Worm (Caenorhabditis elegans) whole organism, late embryonic: Measurements from ENCODE around the gene lpl-1.

Experiments used
- F13H6.1 ChIP-seq: sonication (generic microtip); optimal IDR thresholded peaks from 2 replicates; lab custom pipeline; 2016; ENCODE audit warnings: missing genetic modification characterization, missing compliant biosample characterization
- T23F11.4 ChIP-seq: fragments of 200-800 bp; sonication (Bioruptor generic); optimal IDR thresholded peaks from 2 replicates; lab custom pipeline; 2018; ENCODE audit warnings: mild to moderate bottlenecking, missing genetic modification characterization, missing compliant biosample characterization
- ama-1 ChIP-seq: fragments of 150-350 bp; optimal IDR thresholded peaks from 2 replicates; lab custom pipeline; 2014
- elt-2 ChIP-seq: sonication (generic microtip); optimal IDR thresholded peaks from 2 replicates; lab custom pipeline; 2016; ENCODE audit warnings: missing genetic modification reagents, missing genetic modification characterization, missing compliant biosample characterization
- hlh-6 ChIP-seq: sonication (generic microtip); optimal IDR thresholded peaks from 2 replicates; lab custom pipeline; 2016; ENCODE audit warnings: missing genotype, missing genetic modification characterization, missing compliant biosample characterization
- lim-6 ChIP-seq: sonication (generic microtip); optimal IDR thresholded peaks from 2 replicates; lab custom pipeline; 2016; ENCODE audit warnings: missing genetic modification characterization, missing compliant biosample characterization
- madf-2 ChIP-seq: sonication (generic microtip); optimal IDR thresholded peaks from 2 replicates; lab custom pipeline; 2017; ENCODE audit warnings: missing genetic modification characterization, missing compliant biosample characterization
- mec-3 ChIP-seq: sonication (generic microtip); optimal IDR thresholded peaks from 2 replicates; lab custom pipeline; 2016; ENCODE audit warnings: borderline replicate concordance, missing genetic modification characterization, missing compliant biosample characterization
- nhr-11 ChIP-seq: fragments of 150-350 bp; optimal IDR thresholded peaks from 2 replicates; lab custom pipeline; 2014; ENCODE audit warnings: missing biosample characterization, missing genetic modification characterization
- pat-9 ChIP-seq: fragments of 200-800 bp; sonication (Bioruptor generic); optimal IDR thresholded peaks from 2 replicates; lab custom pipeline; 2018; ENCODE audit warnings: mild to moderate bottlenecking, missing genetic modification characterization, moderate library complexity, missing compliant biosample characterization
- pqm-1 ChIP-seq: sonication (generic microtip); optimal IDR thresholded peaks from 2 replicates; lab custom pipeline; 2016; ENCODE audit warnings: missing genetic modification characterization, missing compliant biosample characterization
- unc-55 ChIP-seq: sonication (generic microtip); optimal IDR thresholded peaks from 2 replicates; lab custom pipeline; 2017; ENCODE audit warnings: missing biosample characterization, missing genetic modification reagents, missing genetic modification characterization

DNA sequence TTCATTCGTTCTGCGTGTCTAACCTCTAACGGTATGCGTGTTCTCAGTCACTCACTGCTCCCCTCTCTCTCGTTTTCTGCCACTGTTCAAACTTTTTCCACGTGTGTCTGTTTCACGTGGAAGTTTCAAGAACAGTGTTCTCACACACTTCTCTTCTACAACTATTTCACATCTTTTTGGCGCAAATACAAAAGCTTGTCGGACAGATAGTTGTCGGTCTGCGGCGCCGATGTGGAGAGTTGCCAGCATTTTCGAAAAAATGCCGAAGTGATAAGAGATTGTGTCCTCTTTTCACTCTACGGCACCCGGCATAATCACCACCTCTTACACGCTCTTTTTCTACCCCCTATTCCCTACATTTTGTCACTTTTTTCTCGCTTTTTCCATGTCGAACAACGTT, 24.5 kb upstream of the lpl-1 start:
- TF ChIP-seq mec-3 (tag; lab: Kevin White, UChicago) (no peak), T23F11.4 (GFP tag; lab: Kevin White, UChicago) (no peak), pqm-1 (tag; lab: Kevin White, UChicago) (no peak), elt-2 (tag; lab: Kevin White, UChicago) (no peak), pat-9 (tag; lab: Kevin White, UChicago) (no peak), F13H6.1 (tag; lab: Kevin White, UChicago) (no peak), ama-1 (no peak), madf-2 (no peak), hlh-6 (tag; lab: Kevin White, UChicago) (no peak), unc-55 (GFP tag; lab: Kevin White, UChicago) (no peak), lim-6 (no peak), nhr-11 (no peak)
